Worm (Caenorhabditis elegans) whole organism, late embryonic: Measurements from ENCODE around the gene K12D12.5.

ENCODE experiments used
- Y22D7AL.16 ChIP-seq: sonication (generic microtip); optimal IDR thresholded peaks from 2 replicates; lab custom pipeline; 2016; ENCODE audit warnings: missing genetic modification characterization, missing compliant biosample characterization
- ama-1 ChIP-seq: fragments of 150-350 bp; optimal IDR thresholded peaks from 2 replicates; lab custom pipeline; 2014
- ceh-30 ChIP-seq: fragments of 150-350 bp; optimal IDR thresholded peaks from 2 replicates; lab custom pipeline; 2014; ENCODE audit warnings: missing biosample characterization, missing genetic modification characterization
- ceh-48 ChIP-seq: sonication (generic microtip); optimal IDR thresholded peaks from 2 replicates; lab custom pipeline; 2016; ENCODE audit warnings: missing genetic modification characterization, inconsistent platforms, missing compliant biosample characterization
- elt-2 ChIP-seq: sonication (generic microtip); optimal IDR thresholded peaks from 2 replicates; lab custom pipeline; 2016; ENCODE audit warnings: missing genetic modification reagents, missing genetic modification characterization, missing compliant biosample characterization
- madf-2 ChIP-seq: sonication (generic microtip); optimal IDR thresholded peaks from 2 replicates; lab custom pipeline; 2017; ENCODE audit warnings: missing genetic modification characterization, missing compliant biosample characterization
- nhr-11 ChIP-seq: fragments of 150-350 bp; optimal IDR thresholded peaks from 2 replicates; lab custom pipeline; 2014; ENCODE audit warnings: missing biosample characterization, missing genetic modification characterization
- npax-4 ChIP-seq: sonication (generic microtip); optimal IDR thresholded peaks from 2 replicates; lab custom pipeline; 2016; ENCODE audit warnings: missing genetic modification characterization, missing compliant biosample characterization
- pag-3 ChIP-seq: sonication (generic microtip); optimal IDR thresholded peaks from 2 replicates; lab custom pipeline; 2016; ENCODE audit warnings: missing compliant biosample characterization, missing genetic modification characterization, borderline replicate concordance
- pha-4 ChIP-seq: fragments of 150-350 bp; optimal IDR thresholded peaks from 2 replicates; lab custom pipeline; 2018; ENCODE audit warnings: missing biosample characterization, missing genetic modification reagents, missing genetic modification characterization
- pqm-1 ChIP-seq: sonication (generic microtip); optimal IDR thresholded peaks from 2 replicates; lab custom pipeline; 2016; ENCODE audit warnings: missing genetic modification characterization, missing compliant biosample characterization
- rnt-1 ChIP-seq: sonication (generic microtip); optimal IDR thresholded peaks from 2 replicates; lab custom pipeline; 2016; ENCODE audit warnings: missing genetic modification characterization, missing compliant biosample characterization

- TF ChIP-seq pag-3 (tag; lab: Kevin White, UChicago): no peak
- no peak for TF ChIP-seq pqm-1
- no peak for TF ChIP-seq ama-1 (lab: Kevin White, UChicago)
- no peak for TF ChIP-seq nhr-11
- TF ChIP-seq pha-4: no peak
- TF ChIP-seq rnt-1: no peak
- TF ChIP-seq npax-4 (tag; lab: Kevin White, UChicago): no peak
- TF ChIP-seq elt-2: no peak
- no peak for TF ChIP-seq ceh-30 (tag; lab: Kevin White, UChicago)
- no peak for TF ChIP-seq Y22D7AL.16 (tag; lab: Kevin White, UChicago)
- TF ChIP-seq ceh-48: no peak
- no peak for TF ChIP-seq madf-2
These were observed 29.8 kb downstream of the K12D12.5 start for ce11 chrII:11890596-11890995.
